Worm (Caenorhabditis elegans) whole organism, L3 larva: ENCODE data around the gene F35H8.4.

Experiments
- ZK546.5 ChIP-seq: sonication (generic microtip); optimal IDR thresholded peaks from 2 replicates; lab custom pipeline; 2017; ENCODE audit warnings: missing biosample characterization, missing genetic modification characterization
- ama-1 ChIP-seq: fragments of 150-350 bp; optimal IDR thresholded peaks from 2 replicates; lab custom pipeline; 2018
- ceh-16 ChIP-seq: sonication (generic microtip); optimal IDR thresholded peaks from 2 replicates; lab custom pipeline; 2017; ENCODE audit warnings: missing biosample characterization, missing genetic modification characterization
- ceh-28 ChIP-seq: fragments of 150-350 bp; optimal IDR thresholded peaks from 2 replicates; lab custom pipeline; 2014; ENCODE audit warnings: missing biosample characterization, missing genetic modification reagents, missing genetic modification characterization
- ceh-82 ChIP-seq: fragments of 150-350 bp; optimal IDR thresholded peaks from 2 replicates; lab custom pipeline; 2014; ENCODE audit warnings: missing biosample characterization, missing genetic modification characterization
- ceh-9 ChIP-seq: sonication (generic microtip); optimal IDR thresholded peaks from 2 replicates; lab custom pipeline; 2018; ENCODE audit warnings: missing biosample characterization, missing genetic modification characterization
- daf-12 ChIP-seq: fragments of 150-350 bp; optimal IDR thresholded peaks from 2 replicates; lab custom pipeline; 2014; ENCODE audit warnings: missing biosample characterization, missing genetic modification reagents, missing genetic modification characterization
- egl-27 ChIP-seq: sonication (generic microtip); optimal IDR thresholded peaks from 4 replicates; lab custom pipeline; 2017; ENCODE audit warnings: missing biosample characterization, missing genetic modification reagents, missing genetic modification characterization
- elt-2 ChIP-seq: sonication (generic microtip); optimal IDR thresholded peaks from 2 replicates; lab custom pipeline; 2016; ENCODE audit warnings: missing genetic modification reagents, mild to moderate bottlenecking, missing genetic modification characterization, missing compliant biosample characterization
- eor-1 ChIP-seq, 2 experiments: fragments of 150-350 bp; optimal IDR thresholded peaks; 2 replicates each; lab custom pipeline; 2014 to 2018; ENCODE audit warnings: missing biosample characterization in 2 of 2, missing genetic modification characterization in 2 of 2
- fos-1 ChIP-seq: fragments of 150-350 bp; optimal IDR thresholded peaks from 2 replicates; lab custom pipeline; 2014; ENCODE audit warnings: missing biosample characterization, missing genetic modification characterization
- hmg-11 ChIP-seq: sonication (generic microtip); optimal IDR thresholded peaks from 2 replicates; lab custom pipeline; 2016; ENCODE audit warnings: missing genetic modification characterization, missing compliant biosample characterization
- lin-15B ChIP-seq: fragments of 150-350 bp; optimal IDR thresholded peaks from 2 replicates; lab custom pipeline; 2014; ENCODE audit warnings: missing biosample characterization, missing genetic modification characterization
- lin-39 ChIP-seq: fragments of 150-350 bp; optimal IDR thresholded peaks from 2 replicates; lab custom pipeline; 2018; ENCODE audit warnings: missing biosample characterization, missing genetic modification reagents, missing genetic modification characterization
- lsy-12 ChIP-seq: sonication (generic microtip); optimal IDR thresholded peaks from 2 replicates; lab custom pipeline; 2016; ENCODE audit warnings: mild to moderate bottlenecking, missing genetic modification characterization, missing compliant biosample characterization
- mdl-1 ChIP-seq: fragments of 150-350 bp; optimal IDR thresholded peaks from 2 replicates; lab custom pipeline; 2014; ENCODE audit warnings: missing biosample characterization, missing genetic modification characterization
- nfya-1 ChIP-seq: sonication (generic microtip); optimal IDR thresholded peaks from 2 replicates; lab custom pipeline; 2017; ENCODE audit warnings: missing genetic modification characterization, mild to moderate bottlenecking, missing compliant biosample characterization, antibody characterized with exemption, moderate library complexity; ENCODE audit not compliant: insufficient read depth
- nhr-23 ChIP-seq: fragments of 150-350 bp; optimal IDR thresholded peaks from 2 replicates; lab custom pipeline; 2014; ENCODE audit warnings: missing biosample characterization, missing genetic modification reagents, missing genetic modification characterization
- nhr-25 ChIP-seq: sonication (generic microtip); optimal IDR thresholded peaks from 2 replicates; lab custom pipeline; 2017; ENCODE audit warnings: missing biosample characterization, missing genetic modification characterization
- nhr-43 ChIP-seq: sonication (generic microtip); optimal IDR thresholded peaks from 2 replicates; lab custom pipeline; 2016; ENCODE audit warnings: mild to moderate bottlenecking, missing genetic modification characterization, missing compliant biosample characterization; ENCODE audit not compliant: poor library complexity, severe bottlenecking
- nhr-67 ChIP-seq: fragments of 150-350 bp; optimal IDR thresholded peaks from 2 replicates; lab custom pipeline; 2014; ENCODE audit warnings: missing biosample characterization, missing genetic modification characterization
- nhr-77 ChIP-seq: fragments of 150-350 bp; optimal IDR thresholded peaks from 2 replicates; lab custom pipeline; 2014; ENCODE audit warnings: missing biosample characterization, missing genetic modification characterization
- pha-4 ChIP-seq: fragments of 150-350 bp; optimal IDR thresholded peaks from 2 replicates; lab custom pipeline; 2014; ENCODE audit warnings: missing biosample characterization, missing genetic modification reagents, missing genetic modification characterization
- sea-2 ChIP-seq: fragments of 150-350 bp; sonication (generic microtip); optimal IDR thresholded peaks from 4 replicates; lab custom pipeline; 2014; ENCODE audit warnings: missing biosample characterization, missing genetic modification reagents, missing genetic modification characterization
- skn-1 ChIP-seq: fragments of 150-350 bp; optimal IDR thresholded peaks from 2 replicates; lab custom pipeline; 2014; ENCODE audit warnings: missing biosample characterization, missing genetic modification characterization
- tbx-2 ChIP-seq: sonication (generic microtip); optimal IDR thresholded peaks from 2 replicates; lab custom pipeline; 2016; ENCODE audit warnings: mild to moderate bottlenecking, missing genetic modification characterization, missing compliant biosample characterization
- unc-62 ChIP-seq: fragments of 150-350 bp; sonication (generic microtip); optimal IDR thresholded peaks from 4 replicates; lab custom pipeline; 2014; ENCODE audit warnings: missing biosample characterization, missing genetic modification reagents, missing genetic modification characterization

Gene F35H8.4

ce11 chrII:9521570-9521969, 38.3 kb downstream of the F35H8.4 start, which contains the start of gene sra-1:
Gene sra-1, minus strand, starts transcription at chrII:9521670.
- no peak for TF ChIP-seq ceh-82 (tag; lab: Kevin White, UChicago)
- no peak for TF ChIP-seq daf-12 (tag; lab: Kevin White, UChicago)
- no peak for TF ChIP-seq eor-1 (tag; optimal IDR thresholded peaks at IDR 0.05; lab: Kevin White, UChicago)
- no peak for TF ChIP-seq lsy-12 (tag; lab: Kevin White, UChicago)

- TF ChIP-seq tbx-2 (tag; lab: Kevin White, UChicago) (no peak), eor-1 (tag; optimal IDR thresholded peaks at IDR 0.05; lab: Kevin White, UChicago) (no peak), hmg-11 (tag; lab: Kevin White, UChicago) (no peak), skn-1 (tag; lab: Kevin White, UChicago) (no peak), lin-15B (tag; lab: Kevin White, UChicago) (no peak), nhr-77 (tag; lab: Kevin White, UChicago) (no peak), sea-2 (GFP tag; lab: Kevin White, UChicago) (no peak), lin-39 (tag; lab: Kevin White, UChicago) (no peak), elt-2 (tag; lab: Kevin White, UChicago) (no peak), mdl-1 (tag; lab: Kevin White, UChicago) (no peak), ceh-9 (tag; lab: Kevin White, UChicago) (no peak), pha-4 (tag; lab: Kevin White, UChicago) (no peak)
These were observed 41.0 kb downstream of the F35H8.4 start, which contains the start of the genes sfxn-1.1 and AH6.3 for ce11 chrII:9518781-9519180. Gene sfxn-1.1, minus strand, starts transcription at chrII:9518881. Gene AH6.3, plus strand, starts transcription at chrII:9519055.

ce11 chrII:9516836-9517235, 43.0 kb downstream of the F35H8.4 start, which contains the start of gene gcy-1:
Gene gcy-1, minus strand, starts transcription at chrII:9516936.
- TF ChIP-seq unc-62 (GFP tag; lab: Kevin White, UChicago), result no peak
- no peak for TF ChIP-seq ceh-28
- TF ChIP-seq tbx-2 (tag; lab: Kevin White, UChicago), result no peak
- no peak for TF ChIP-seq fos-1
- TF ChIP-seq nhr-25 (tag; lab: Kevin White, UChicago), result no peak
- no peak for TF ChIP-seq sea-2 (GFP tag; lab: Kevin White, UChicago)
- TF ChIP-seq nhr-43 (tag; lab: Kevin White, UChicago), result no peak
- TF ChIP-seq nfya-1 (tag; lab: Kevin White, UChicago), result no peak
- TF ChIP-seq ceh-16 (tag; lab: Kevin White, UChicago), result no peak
- TF ChIP-seq ZK546.5 (tag; lab: Kevin White, UChicago), result no peak
- no peak for TF ChIP-seq egl-27
- no peak for TF ChIP-seq eor-1 (tag; optimal IDR thresholded peaks at IDR 0.05; lab: Kevin White, UChicago)
- TF ChIP-seq ama-1 (lab: Kevin White, UChicago), result no peak
- no peak for TF ChIP-seq nhr-67 (tag; lab: Kevin White, UChicago)
- no peak for TF ChIP-seq nhr-23
- TF ChIP-seq mdl-1 (tag; lab: Kevin White, UChicago), result no peak
